Fruit fly (Drosophila melanogaster) Kc167 (cell line): ENCODE data around the gene IKKepsilon.

Experiments
- Myc ChIP-seq: fragments of >200 bp; optimal IDR thresholded peaks from 2 replicates; lab custom pipeline; 2017; ENCODE audit warnings: missing external identifiers
- Sin3A ChIP-seq: fragments of >200 bp; optimal IDR thresholded peaks from 2 replicates; lab custom pipeline; 2018; ENCODE audit warnings: missing external identifiers
- h ChIP-seq: fragments of >200 bp; optimal IDR thresholded peaks from 3 replicates; lab custom pipeline; 2018; ENCODE audit warnings: missing external identifiers
- insv ChIP-seq: fragments of >200 bp; optimal IDR thresholded peaks from 3 replicates; lab custom pipeline; 2018; ENCODE audit warnings: missing external identifiers
- psq ChIP-seq: fragments of >200 bp; optimal IDR thresholded peaks from 2 replicates; lab custom pipeline; 2017; ENCODE audit warnings: missing external identifiers
- ttk ChIP-seq: sonication (Bioruptor generic); optimal IDR thresholded peaks from 2 replicates; lab custom pipeline; 2017; ENCODE audit warnings: missing external identifiers

IKKepsilon gene

dm6 chr2L:20705869-20706368 lies 30.1 kb downstream of the IKKepsilon start:
- TF ChIP-seq insv (lab: Kevin White, UChicago) (no peak), h (lab: Kevin White, UChicago) (no peak), psq (no peak), Myc (lab: Kevin White, UChicago) (no peak)

dm6 chr2L:20714468-20715404 lies 38.9 kb downstream of the IKKepsilon start, which contains the start of gene Hr38:
Gene Hr38 (minus strand): TSS chr2L:20714588.
- no peak for TF ChIP-seq ttk (lab: Kevin White, UChicago)
- TF ChIP-seq Myc (lab: Kevin White, UChicago), result no peak
- no peak for TF ChIP-seq insv (lab: Kevin White, UChicago)
- no peak for TF ChIP-seq h (lab: Kevin White, UChicago)
- TF ChIP-seq Sin3A (lab: Kevin White, UChicago), result no peak
- TF ChIP-seq psq, result no peak

- no peak for TF ChIP-seq insv (lab: Kevin White, UChicago)
- no peak for TF ChIP-seq ttk (lab: Kevin White, UChicago)
Measured at dm6 chr2L:20716077-20716476, 40.2 kb downstream of the IKKepsilon start.

- TF ChIP-seq Myc (lab: Kevin White, UChicago) (no peak), ttk (lab: Kevin White, UChicago) (no peak), Sin3A (lab: Kevin White, UChicago) (no peak), h (lab: Kevin White, UChicago) (no peak), psq (no peak), insv (lab: Kevin White, UChicago) (no peak)
Measured at dm6 chr2L:20716712-20717111, 40.9 kb downstream of the IKKepsilon start.

dm6 chr2L:20720011-20720410 lies 44.2 kb downstream of the IKKepsilon start:
- TF ChIP-seq Sin3A (lab: Kevin White, UChicago) (no peak), ttk (lab: Kevin White, UChicago) (no peak), Myc (lab: Kevin White, UChicago) (no peak), h (lab: Kevin White, UChicago) (no peak)

dm6 chr2L:20721456-20721855 lies 45.6 kb downstream of the IKKepsilon start:
- no peak for TF ChIP-seq insv (lab: Kevin White, UChicago)
- TF ChIP-seq psq, result no peak
- TF ChIP-seq Myc (lab: Kevin White, UChicago), result no peak
- TF ChIP-seq h (lab: Kevin White, UChicago), result no peak
- TF ChIP-seq Sin3A (lab: Kevin White, UChicago), result no peak
- no peak for TF ChIP-seq ttk (lab: Kevin White, UChicago)

- no peak for TF ChIP-seq Myc (lab: Kevin White, UChicago)
- no peak for TF ChIP-seq h (lab: Kevin White, UChicago)
- TF ChIP-seq insv (lab: Kevin White, UChicago), result no peak
- no peak for TF ChIP-seq ttk (lab: Kevin White, UChicago)
- TF ChIP-seq psq, result no peak
- TF ChIP-seq Sin3A (lab: Kevin White, UChicago), result no peak
Measured at dm6 chr2L:20724024-20724423, 48.2 kb downstream of the IKKepsilon start.

dm6 chr2L:20726451-20726850 lies 50.6 kb downstream of the IKKepsilon start, which contains the start of gene CG9316:
Gene CG9316 (minus strand): TSS chr2L:20726551.
- no peak for TF ChIP-seq Myc (lab: Kevin White, UChicago)
- no peak for TF ChIP-seq psq
- no peak for TF ChIP-seq Sin3A (lab: Kevin White, UChicago)
- no peak for TF ChIP-seq ttk (lab: Kevin White, UChicago)
- no peak for TF ChIP-seq insv (lab: Kevin White, UChicago)
- no peak for TF ChIP-seq h (lab: Kevin White, UChicago)
